Worm (Caenorhabditis elegans) whole organism, young adult: ENCODE results near the gene pck-3.

Experiments used
- B0019.2 ChIP-seq: fragments of 200-800 bp; sonication (Bioruptor generic); conservative IDR thresholded peaks from 2 replicates; pipeline ENCODE4 v1.3.6; 2022; ENCODE audit warnings: missing genetic modification reagents, missing genetic modification characterization, missing compliant biosample characterization
- F55B11.4 ChIP-seq: sonication (generic microtip); optimal IDR thresholded peaks from 2 replicates; lab custom pipeline; 2016; ENCODE audit warnings: missing compliant biosample characterization, missing genetic modification characterization, borderline replicate concordance; ENCODE audit not compliant: insufficient read depth

- TF ChIP-seq B0019.2 (GFP tag; lab: Robert Waterston, UW) (no peak), F55B11.4 (no peak)
Observed at ce11 chrIV:5895190-5895589, 1.3 kb upstream of the pck-3 start, which contains the start of gene nspb-6.
